Worm (Caenorhabditis elegans) whole organism, L2 larva: ENCODE results near the gene T27E7.9.

Experiments
- egl-27 ChIP-seq: sonication (generic microtip); optimal IDR thresholded peaks from 3 replicates; lab custom pipeline; 2017; ENCODE audit warnings: missing biosample characterization, missing genetic modification reagents, missing genetic modification characterization
- lin-11 ChIP-seq: fragments of 150-350 bp; sonication (generic microtip); optimal IDR thresholded peaks from 2 replicates; lab custom pipeline; 2014; ENCODE audit warnings: missing biosample characterization, missing genetic modification characterization, inconsistent platforms, mixed read lengths
- lin-39 ChIP-seq: fragments of 150-350 bp; optimal IDR thresholded peaks from 2 replicates; lab custom pipeline; 2014; ENCODE audit warnings: missing biosample characterization, missing genetic modification reagents, missing genetic modification characterization
- nhr-11 ChIP-seq: fragments of 150-350 bp; optimal IDR thresholded peaks from 2 replicates; lab custom pipeline; 2014; ENCODE audit warnings: missing biosample characterization, missing genetic modification characterization
- nhr-237 ChIP-seq: fragments of 150-350 bp; optimal IDR thresholded peaks from 2 replicates; lab custom pipeline; 2014; ENCODE audit warnings: missing biosample characterization, missing genetic modification characterization
- nhr-25 ChIP-seq: fragments of 150-350 bp; sonication (generic microtip); optimal IDR thresholded peaks from 3 replicates; lab custom pipeline; 2014; ENCODE audit warnings: missing biosample characterization, missing genetic modification characterization
- unc-39 ChIP-seq: fragments of 150-350 bp; optimal IDR thresholded peaks from 2 replicates; lab custom pipeline; 2014; ENCODE audit warnings: missing biosample characterization, missing genetic modification characterization

ce11 chrIV:14587589-14587988, 38.4 kb upstream of the T27E7.9 start:
- TF ChIP-seq unc-39 (tag; lab: Kevin White, UChicago) (no peak), nhr-25 (tag; lab: Kevin White, UChicago) (no peak), nhr-11 (tag; lab: Kevin White, UChicago) (no peak), nhr-237 (tag; lab: Kevin White, UChicago) (no peak), lin-11 (no peak), egl-27 (no peak), lin-39 (tag; lab: Kevin White, UChicago) (no peak)
